Worm (Caenorhabditis elegans): ENCODE measurements around the gene W06F12.3.

DNA sequence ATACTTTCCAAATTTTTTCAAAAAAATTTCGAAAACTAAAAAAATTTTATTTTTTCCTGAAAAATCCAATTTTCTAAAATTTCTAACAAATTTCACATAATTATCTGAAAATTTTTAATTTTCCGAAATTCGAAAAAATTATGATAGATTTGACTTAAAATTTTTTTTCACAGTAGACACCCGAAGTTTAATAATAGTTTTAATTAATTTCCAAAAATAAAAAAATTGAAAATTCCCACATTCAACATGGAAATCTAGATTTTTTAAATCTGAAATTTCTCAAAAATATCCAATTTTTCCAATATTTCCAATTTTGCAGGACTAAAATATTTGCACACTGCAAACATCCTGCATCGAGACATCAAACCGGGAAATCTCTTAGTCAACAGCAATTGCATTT lies 12.9 kb upstream of the W06F12.3 start:
- no peak for TF ChIP-seq egl-13 (tag; optimal IDR thresholded peaks at IDR 0.05)
- TF ChIP-seq ceh-82 (tag; optimal IDR thresholded peaks at IDR 0.05): no peak
- TF ChIP-seq hlh-4 (tag; optimal IDR thresholded peaks at IDR 0.05): no peak
- TF ChIP-seq aha-1 (tag; optimal IDR thresholded peaks at IDR 0.05): no peak
- TF ChIP-seq nhr-11 (tag; optimal IDR thresholded peaks at IDR 0.05): no peak
